Fruit fly (Drosophila melanogaster): ENCODE results near the gene TP53INP.

DNA sequence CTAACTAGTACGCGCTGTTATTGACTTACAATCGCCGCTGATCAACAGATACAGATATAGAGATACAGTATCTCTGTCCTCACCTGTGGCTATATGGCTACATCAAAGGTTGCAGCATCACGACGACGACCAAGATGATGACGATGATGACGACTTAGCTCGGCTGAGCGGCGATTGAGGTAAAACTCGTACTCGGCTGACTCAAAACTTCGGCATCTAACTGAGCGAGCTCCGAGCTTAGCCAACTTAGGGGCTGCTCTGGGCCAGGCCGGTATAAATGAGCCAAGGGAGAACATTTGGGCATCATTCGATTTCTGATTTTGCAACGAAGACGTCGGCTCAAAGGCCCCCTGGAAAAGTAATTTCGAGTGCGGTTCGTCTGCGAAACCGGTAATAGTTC lies 29.7 kb downstream of the TP53INP start, which contains the start of gene CG15021:
- TF ChIP-seq CG5204 (GFP tag; optimal IDR thresholded peaks at IDR 0.05) (no peak), CG1620 (GFP tag; optimal IDR thresholded peaks at IDR 0.05) (no peak), CG7101 (tag; optimal IDR thresholded peaks at IDR 0.05) (no peak), Crg-1 (GFP tag; optimal IDR thresholded peaks at IDR 0.05) (no peak), kay (GFP tag; ENCODE audit: borderline replicate concordance) (no peak), Mnt (GFP tag; optimal IDR thresholded peaks at IDR 0.05) (no peak), pad (GFP tag; optimal IDR thresholded peaks at IDR 0.05) (no peak), cic (GFP tag; optimal IDR thresholded peaks at IDR 0.05) (no peak), CG14711 (tag; optimal IDR thresholded peaks at IDR 0.05) (no peak), CG33017 (tag; optimal IDR thresholded peaks at IDR 0.05) (no peak), tj (GFP tag; optimal IDR thresholded peaks at IDR 0.05) (no peak), cnc (optimal IDR thresholded peaks at IDR 0.05) (no peak), CG11617 (GFP tag; optimal IDR thresholded peaks at IDR 0.05) (no peak), Clk (GFP tag; optimal IDR thresholded peaks at IDR 0.05) (no peak)
